Worm (Caenorhabditis elegans): ENCODE measurements around the gene T25B9.9.

Gene T25B9.9

DNA sequence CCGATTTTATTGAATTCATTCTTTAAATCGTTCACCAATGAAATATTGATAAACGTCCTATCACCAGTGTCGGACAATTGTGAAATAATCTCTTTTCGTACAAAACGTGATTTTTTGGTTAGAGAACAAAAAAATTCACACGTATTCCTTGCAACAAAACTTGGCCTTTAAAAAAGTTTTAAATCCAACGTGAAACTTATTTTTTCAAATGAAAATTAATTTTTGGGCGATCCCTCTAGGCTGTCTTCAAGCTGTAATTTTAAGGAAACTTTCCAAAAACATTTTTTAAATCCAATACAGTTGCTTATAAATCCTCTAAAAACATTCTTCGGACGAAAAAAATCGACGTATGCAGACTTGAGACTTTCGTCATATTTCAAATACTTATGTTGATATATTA, 14.8 kb upstream of the T25B9.9 start, which contains the start of gene T25B9.5:
Gene T25B9.5, minus strand, starts transcription at position 101 of the 400 bp plus-strand sequence.
- TF ChIP-seq nhr-76 (tag; optimal IDR thresholded peaks at IDR 0.05) (no peak), bed-3 (GFP tag; optimal IDR thresholded peaks at IDR 0.05) (no peak), ceh-83 (GFP tag; optimal IDR thresholded peaks at IDR 0.05) (no peak), cnd-1 (tag; optimal IDR thresholded peaks at IDR 0.05) (no peak), drap-1 (GFP tag; optimal IDR thresholded peaks at IDR 0.05) (no peak), nhr-28 (tag; optimal IDR thresholded peaks at IDR 0.05) (no peak), ceh-39 (tag; optimal IDR thresholded peaks at IDR 0.05) (no peak)

DNA sequence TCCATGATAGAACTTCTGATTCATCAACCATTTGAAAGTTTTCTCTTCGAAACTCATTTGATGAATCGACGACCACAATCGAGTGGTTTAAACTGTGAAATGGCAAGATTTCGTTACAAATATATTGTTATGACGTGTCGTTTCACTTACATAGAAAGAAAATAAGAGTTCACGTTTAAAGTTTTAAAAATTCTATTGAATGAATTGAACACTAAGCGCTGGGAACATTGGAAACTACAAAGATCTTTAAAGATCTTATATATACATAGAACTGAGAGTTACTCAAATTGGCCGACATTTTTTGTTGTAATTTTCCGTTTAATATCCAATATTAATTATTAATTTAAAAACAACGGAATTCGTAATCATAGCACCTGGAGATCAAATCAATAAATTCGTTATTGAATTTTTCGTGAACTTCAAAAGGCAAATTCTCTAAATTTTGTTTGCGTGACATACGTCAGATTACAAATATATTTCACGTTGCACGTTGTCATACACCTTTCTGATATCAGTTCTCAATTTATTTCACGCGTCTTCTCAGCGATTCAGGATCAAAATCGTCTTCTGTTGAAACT, 11.7 kb upstream of the T25B9.9 start, which contains the start of the genes T25B9.4 and T25B9.6:
Gene T25B9.4, minus strand, starts transcription at position 101 of the 578 bp plus-strand sequence.
Gene T25B9.6, plus strand, starts transcription at position 528 of the 578 bp plus-strand sequence.
- TF ChIP-seq elt-3 (tag; optimal IDR thresholded peaks at IDR 0.05) (no peak), zip-8 (tag; optimal IDR thresholded peaks at IDR 0.05) (no peak), nhr-2 (tag; optimal IDR thresholded peaks at IDR 0.05) (no peak), pha-4 (tag; optimal IDR thresholded peaks at IDR 0.05) (no peak), flh-1 (GFP tag; optimal IDR thresholded peaks at IDR 0.05) (no peak), ceh-39 (tag; optimal IDR thresholded peaks at IDR 0.05) (no peak), lin-13 (tag; optimal IDR thresholded peaks at IDR 0.05) (no peak)

DNA sequence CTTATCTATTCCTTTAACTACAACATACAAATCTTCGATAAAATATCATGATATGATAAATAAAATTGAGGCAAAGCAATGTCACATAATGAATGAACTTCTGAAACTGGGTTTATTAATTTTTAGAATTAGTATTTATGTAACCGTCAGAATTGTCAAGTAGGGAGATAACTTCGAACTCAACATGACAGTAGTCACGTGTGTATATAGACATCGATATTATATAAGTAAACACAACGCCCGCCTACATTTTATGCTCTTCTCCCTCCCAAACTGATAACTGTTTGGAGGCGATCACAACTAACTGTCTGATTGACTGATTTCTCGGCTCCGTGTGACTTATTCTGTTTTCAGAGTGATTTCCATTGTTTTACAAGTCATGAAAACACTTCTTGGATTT, 8.1 kb upstream of the T25B9.9 start, which contains the start of gene ugt-54:
Gene ugt-54, plus strand, starts transcription at position 355 of the 400 bp plus-strand sequence.
- TF ChIP-seq ces-1 (GFP tag; optimal IDR thresholded peaks at IDR 0.05): no peak
- TF ChIP-seq ceh-83 (GFP tag; optimal IDR thresholded peaks at IDR 0.05): no peak
- TF ChIP-seq hlh-1 (tag; optimal IDR thresholded peaks at IDR 0.05): no peak
- TF ChIP-seq sptf-1 (tag; optimal IDR thresholded peaks at IDR 0.05): no peak
- TF ChIP-seq lin-32 (GFP tag; optimal IDR thresholded peaks at IDR 0.05): no peak

DNA sequence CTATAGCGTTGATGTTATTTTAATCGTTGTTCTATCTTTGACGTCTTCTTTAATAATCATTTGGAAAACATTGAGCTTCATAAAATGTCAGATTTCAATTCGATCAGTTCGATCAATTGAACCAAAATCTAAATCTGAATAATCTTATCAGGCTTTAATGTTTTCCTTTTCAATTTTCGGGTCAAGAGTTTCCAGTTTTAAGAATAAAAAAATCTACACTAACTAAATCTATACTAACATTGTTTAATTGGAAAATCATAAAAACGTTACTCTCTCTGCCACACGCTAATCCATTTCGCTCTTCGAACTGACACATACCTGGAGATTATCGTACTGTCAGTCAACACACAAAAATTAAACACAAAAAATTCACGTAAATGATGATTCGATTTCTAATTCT, 5.2 kb upstream of the T25B9.9 start, which contains the start of gene T25B9.11:
Gene T25B9.11, plus strand, starts transcription at position 301 of the 400 bp plus-strand sequence.
- TF ChIP-seq elt-1 (tag; optimal IDR thresholded peaks at IDR 0.05; ENCODE audit: borderline replicate concordance, insufficient read depth): no peak
- TF ChIP-seq lin-32 (GFP tag; optimal IDR thresholded peaks at IDR 0.05): no peak
- TF ChIP-seq snpc-4 (tag; optimal IDR thresholded peaks at IDR 0.05): no peak
- TF ChIP-seq unc-120 (tag; optimal IDR thresholded peaks at IDR 0.05; ENCODE audit: poor library complexity, severe bottlenecking): no peak
- TF ChIP-seq mep-1 (tag; optimal IDR thresholded peaks at IDR 0.05): no peak
- no peak for TF ChIP-seq flh-1 (GFP tag; optimal IDR thresholded peaks at IDR 0.05)
- no peak for TF ChIP-seq sptf-1 (tag; optimal IDR thresholded peaks at IDR 0.05)
- no peak for TF ChIP-seq ham-2 (GFP tag; optimal IDR thresholded peaks at IDR 0.05)
- TF ChIP-seq sem-2 (GFP tag; optimal IDR thresholded peaks at IDR 0.05): no peak

DNA sequence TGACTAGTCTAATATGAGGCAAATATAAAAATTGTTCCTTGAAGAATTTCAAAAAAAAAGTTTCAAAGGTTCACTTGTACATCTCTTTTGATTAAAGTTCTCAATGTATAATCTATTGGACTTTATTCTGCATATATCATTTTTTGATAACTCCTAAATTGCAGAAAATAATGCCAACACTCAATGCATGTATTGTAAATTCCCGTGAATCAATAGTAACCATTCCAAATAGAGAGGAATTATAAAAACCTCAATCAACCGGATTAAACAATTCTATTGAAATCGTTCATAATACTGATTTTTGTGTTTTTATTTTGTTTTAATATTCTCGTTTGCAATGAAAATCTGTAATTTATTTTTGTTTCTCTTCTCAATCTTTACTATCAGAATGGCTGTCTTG, 4.4 kb upstream of the T25B9.9 start, which contains the start of gene T25B9.12:
Gene T25B9.12, plus strand, starts transcription at position 301 of the 400 bp plus-strand sequence.
- no peak for TF ChIP-seq tbx-8 (GFP tag; optimal IDR thresholded peaks at IDR 0.05)
- no peak for TF ChIP-seq ztf-11 (tag; optimal IDR thresholded peaks at IDR 0.05)
- no peak for TF ChIP-seq mls-2 (tag; optimal IDR thresholded peaks at IDR 0.05)
- TF ChIP-seq lsy-2 (tag; optimal IDR thresholded peaks at IDR 0.05): no peak
- no peak for TF ChIP-seq ceh-43 (GFP tag; optimal IDR thresholded peaks at IDR 0.05)
- no peak for TF ChIP-seq pha-4 (tag; optimal IDR thresholded peaks at IDR 0.05)
- no peak for TF ChIP-seq nhr-2 (tag; optimal IDR thresholded peaks at IDR 0.05)
- no peak for TF ChIP-seq ham-2 (GFP tag; optimal IDR thresholded peaks at IDR 0.05)
- TF ChIP-seq zip-8 (tag; optimal IDR thresholded peaks at IDR 0.05): no peak
- TF ChIP-seq nhr-12 (tag; optimal IDR thresholded peaks at IDR 0.05): no peak
- no peak for TF ChIP-seq sem-2 (GFP tag; optimal IDR thresholded peaks at IDR 0.05)
- TF ChIP-seq flh-1 (GFP tag; optimal IDR thresholded peaks at IDR 0.05): no peak

DNA sequence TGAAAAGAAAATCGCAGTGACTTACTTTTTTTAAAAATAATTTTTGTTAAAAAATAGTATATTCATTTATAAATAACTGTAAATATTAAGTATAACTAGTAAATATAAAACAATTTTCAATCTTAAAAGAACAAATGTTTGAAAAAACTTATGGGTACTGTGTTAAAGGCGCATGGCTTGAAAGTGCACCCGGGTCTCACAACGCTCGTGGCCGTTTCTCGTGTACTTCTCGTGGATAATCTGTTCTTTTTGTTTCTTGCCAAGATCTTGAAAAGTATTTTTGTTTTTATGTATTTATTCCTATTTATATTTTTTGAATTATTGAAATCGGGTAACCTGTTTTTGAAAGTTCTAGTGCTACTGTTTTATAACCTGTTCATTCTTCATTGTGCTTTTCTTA, 3.4 kb upstream of the T25B9.9 start:
- TF ChIP-seq hlh-1 (tag; optimal IDR thresholded peaks at IDR 0.05) (no peak), mab-5 (tag; optimal IDR thresholded peaks at IDR 0.05) (no peak), unc-39 (tag; optimal IDR thresholded peaks at IDR 0.05) (no peak), nhr-237 (tag; optimal IDR thresholded peaks at IDR 0.05) (no peak)

Measured in whole organism, mixed stage, embryonic.